Fruit fly (Drosophila melanogaster) whole organism, embryonic: ENCODE results near the gene apolpp.
A peak's percentile ranks its signal among the peaks of the same experiment; 100 is the strongest.

ENCODE experiments used
- Adf1 ChIP-seq: fragments of 200-800 bp; sonication (Bioruptor generic); IDR thresholded peaks from 2 replicates; pipeline ENCODE4 v1.3.6; 2022; ENCODE audit warnings: missing biosample characterization, missing genetic modification characterization
- B-H2 ChIP-seq: fragments of 200-800 bp; sonication (Bioruptor generic); optimal IDR thresholded peaks from 2 replicates; lab custom pipeline; 2018; ENCODE audit warnings: missing biosample characterization, mild to moderate bottlenecking, missing genetic modification characterization
- Bgb ChIP-seq: fragments of 200-800 bp; sonication (Bioruptor generic); IDR thresholded peaks from 2 replicates; pipeline ENCODE4 v1.3.6; 2022; ENCODE audit warnings: missing biosample characterization, missing genetic modification characterization; ENCODE audit not compliant: partially characterized antibody
- Blimp-1 ChIP-seq: fragments of 200-800 bp; sonication (Bioruptor generic); optimal IDR thresholded peaks from 3 replicates; lab custom pipeline; 2018; ENCODE audit warnings: missing biosample characterization, missing genetic modification characterization, mild to moderate bottlenecking, moderate library complexity, missing genetic modification reagents
- CG10209 ChIP-seq: fragments of 200-800 bp; sonication (Bioruptor generic); optimal IDR thresholded peaks from 3 replicates; lab custom pipeline; 2017; ENCODE audit warnings: missing biosample characterization, mild to moderate bottlenecking, missing genetic modification characterization, missing genetic modification reagents
- CG10321 ChIP-seq: fragments of 200-800 bp; sonication (Bioruptor generic); IDR thresholded peaks from 2 replicates; pipeline ENCODE4 v1.3.6; 2022; ENCODE audit warnings: missing biosample characterization, missing genetic modification characterization
- CG13287 ChIP-seq: fragments of 200-800 bp; sonication (Bioruptor generic); IDR thresholded peaks from 2 replicates; pipeline ENCODE4 v1.3.6; 2022; ENCODE audit warnings: missing biosample characterization, missing genetic modification characterization; ENCODE audit not compliant: partially characterized antibody
- CG13775 ChIP-seq: fragments of 200-800 bp; sonication (Bioruptor generic); optimal IDR thresholded peaks from 3 replicates; lab custom pipeline; 2017; ENCODE audit warnings: missing biosample characterization, mild to moderate bottlenecking, missing genetic modification characterization
- CG16863 ChIP-seq: fragments of 200-800 bp; sonication (Bioruptor generic); optimal IDR thresholded peaks from 3 replicates; lab custom pipeline; 2016; ENCODE audit warnings: missing biosample characterization, missing genetic modification characterization
- CG30020 ChIP-seq: fragments of 200-800 bp; optimal IDR thresholded peaks from 2 replicates; lab custom pipeline; 2019; ENCODE audit warnings: missing biosample characterization, mild to moderate bottlenecking, missing genetic modification characterization, moderate library complexity
- CG31388 ChIP-seq: fragments of 200-800 bp; sonication (Bioruptor generic); optimal IDR thresholded peaks from 2 replicates; lab custom pipeline; 2016; ENCODE audit warnings: missing biosample characterization, missing genetic modification characterization
- CG31441 ChIP-seq: fragments of 200-800 bp; sonication (Bioruptor generic); IDR thresholded peaks from 2 replicates; pipeline ENCODE4 v1.3.6; 2022; ENCODE audit warnings: missing biosample characterization, missing genetic modification characterization
- CG34422 ChIP-seq: fragments of 200-800 bp; sonication (Bioruptor generic); IDR thresholded peaks from 3 replicates; pipeline ENCODE4 v1.3.6; 2022; ENCODE audit warnings: missing biosample characterization, missing genetic modification characterization
- CG42726 ChIP-seq: fragments of 200-800 bp; sonication (Bioruptor generic); IDR thresholded peaks from 2 replicates; pipeline ENCODE4 v1.3.6; 2022; ENCODE audit warnings: missing biosample characterization, missing genetic modification characterization; ENCODE audit not compliant: partially characterized antibody
- CG6272 ChIP-seq: fragments of 200-800 bp; sonication (Bioruptor generic); IDR thresholded peaks from 2 replicates; pipeline ENCODE4 v1.3.6; 2022; ENCODE audit warnings: missing biosample characterization, missing genetic modification characterization
- CG6791 ChIP-seq: fragments of 200-800 bp; sonication (Bioruptor generic); IDR thresholded peaks from 3 replicates; pipeline ENCODE4 v1.3.6; 2022; ENCODE audit warnings: missing biosample characterization, missing genetic modification characterization; ENCODE audit not compliant: partially characterized antibody
- CG6813 ChIP-seq: fragments of 200-800 bp; sonication (Bioruptor generic); optimal IDR thresholded peaks from 2 replicates; lab custom pipeline; 2017; ENCODE audit warnings: missing biosample characterization, missing genetic modification characterization, mild to moderate bottlenecking, moderate library complexity, missing genetic modification reagents
- CG7271 ChIP-seq: fragments of 200-800 bp; sonication (Bioruptor generic); optimal IDR thresholded peaks from 2 replicates; lab custom pipeline; 2018; ENCODE audit warnings: missing biosample characterization, mild to moderate bottlenecking, missing genetic modification characterization, moderate library complexity
- CG8089 ChIP-seq: fragments of 200-800 bp; sonication (Bioruptor generic); optimal IDR thresholded peaks from 3 replicates; lab custom pipeline; 2016; ENCODE audit warnings: missing biosample characterization, missing genetic modification characterization
- CG9876 ChIP-seq: fragments of 200-800 bp; sonication (Bioruptor generic); optimal IDR thresholded peaks from 2 replicates; lab custom pipeline; 2016; ENCODE audit warnings: missing biosample characterization, missing genetic modification characterization
- CHES-1-like ChIP-seq: fragments of 200-800 bp; sonication (Bioruptor generic); optimal IDR thresholded peaks from 2 replicates; lab custom pipeline; 2016; ENCODE audit warnings: missing biosample characterization, missing genetic modification characterization
- E2f2 ChIP-seq: fragments of 200-800 bp; sonication (Bioruptor generic); IDR thresholded peaks from 2 replicates; pipeline ENCODE4 v1.3.6; 2022; ENCODE audit warnings: missing biosample characterization, missing genetic modification characterization
- Elba2 ChIP-seq: fragments of 200-800 bp; sonication (Bioruptor generic); optimal IDR thresholded peaks from 3 replicates; lab custom pipeline; 2016; ENCODE audit warnings: missing biosample characterization, missing genetic modification characterization
- Ets65A ChIP-seq: fragments of 200-800 bp; sonication (Bioruptor generic); peaks from one replicate; lab custom pipeline; 2016; ENCODE audit warnings: missing biosample characterization, missing genetic modification characterization
- HHEX ChIP-seq: fragments of 200-800 bp; sonication (Bioruptor generic); optimal IDR thresholded peaks from 3 replicates; lab custom pipeline; 2017; ENCODE audit warnings: missing biosample characterization, mild to moderate bottlenecking, missing genetic modification characterization, missing genetic modification reagents
- Hey ChIP-seq: fragments of 200-800 bp; sonication (Bioruptor generic); optimal IDR thresholded peaks from 3 replicates; lab custom pipeline; 2018; ENCODE audit warnings: missing biosample characterization, mild to moderate bottlenecking, missing genetic modification characterization
- HmgZ ChIP-seq: fragments of 200-800 bp; sonication (Bioruptor generic); optimal IDR thresholded peaks from 2 replicates; lab custom pipeline; 2018; ENCODE audit warnings: missing biosample characterization, mild to moderate bottlenecking, missing genetic modification characterization
- Hsf ChIP-seq: fragments of 200-800 bp; sonication (Bioruptor generic); optimal IDR thresholded peaks from 3 replicates; lab custom pipeline; 2016; ENCODE audit warnings: missing biosample characterization, missing genetic modification characterization
- Lim3 ChIP-seq: fragments of 200-800 bp; sonication (Bioruptor generic); IDR thresholded peaks from 2 replicates; pipeline ENCODE4 v1.3.6; 2022; ENCODE audit warnings: missing biosample characterization, missing genetic modification characterization
- Mes4 ChIP-seq: fragments of 200-800 bp; sonication (Bioruptor generic); optimal IDR thresholded peaks from 2 replicates; lab custom pipeline; 2016; ENCODE audit warnings: missing biosample characterization, missing genetic modification characterization
- Oaz ChIP-seq: fragments of 200-800 bp; sonication (Bioruptor generic); IDR thresholded peaks from 2 replicates; pipeline ENCODE4 v1.3.6; 2022; ENCODE audit warnings: missing biosample characterization, missing genetic modification characterization
- Side ChIP-seq: fragments of 200-800 bp; sonication (Bioruptor generic); optimal IDR thresholded peaks from 2 replicates; lab custom pipeline; 2016; ENCODE audit warnings: missing biosample characterization, missing genetic modification characterization
- Xrp1 ChIP-seq: fragments of 200-800 bp; sonication (Bioruptor generic); IDR thresholded peaks from 2 replicates; pipeline ENCODE4 v1.3.6; 2022; ENCODE audit warnings: missing biosample characterization, missing genetic modification characterization
- chif ChIP-seq, 2 experiments: fragments of 200-800 bp; sonication (Bioruptor generic); optimal IDR thresholded peaks; 3 replicates each; lab custom pipeline; 2016; ENCODE audit warnings: missing biosample characterization in 2 of 2, missing genetic modification characterization in 2 of 2
- dysf ChIP-seq: fragments of 200-800 bp; sonication (Bioruptor generic); IDR thresholded peaks from 3 replicates; pipeline ENCODE4 v1.3.6; 2022; ENCODE audit warnings: missing biosample characterization, missing genetic modification characterization
- eyg ChIP-seq: fragments of 200-800 bp; sonication (Bioruptor generic); optimal IDR thresholded peaks from 3 replicates; lab custom pipeline; 2016; ENCODE audit warnings: missing biosample characterization, missing genetic modification characterization
- fd3F ChIP-seq: fragments of 200-800 bp; sonication (Bioruptor generic); optimal IDR thresholded peaks from 2 replicates; lab custom pipeline; 2018; ENCODE audit warnings: missing biosample characterization, mild to moderate bottlenecking, missing genetic modification characterization, moderate library complexity
- fu2 ChIP-seq: fragments of 200-800 bp; sonication (Bioruptor generic); optimal IDR thresholded peaks from 2 replicates; lab custom pipeline; 2016; ENCODE audit warnings: missing biosample characterization, missing genetic modification characterization
- ken ChIP-seq: fragments of 200-800 bp; sonication (Bioruptor generic); IDR thresholded peaks from 3 replicates; pipeline ENCODE4 v1.3.6; 2022; ENCODE audit warnings: missing biosample characterization, missing genetic modification characterization
- lbe ChIP-seq: fragments of 200-800 bp; sonication (Bioruptor generic); optimal IDR thresholded peaks from 2 replicates; lab custom pipeline; 2016; ENCODE audit warnings: missing biosample characterization, mild to moderate bottlenecking, missing genetic modification characterization
- maf-S ChIP-seq: fragments of 200-800 bp; sonication (Bioruptor generic); optimal IDR thresholded peaks from 2 replicates; lab custom pipeline; 2016; ENCODE audit warnings: missing biosample characterization, missing genetic modification characterization
- org-1 ChIP-seq: fragments of 200-800 bp; sonication (Bioruptor generic); optimal IDR thresholded peaks from 2 replicates; lab custom pipeline; 2017; ENCODE audit warnings: missing biosample characterization, missing genetic modification characterization
- phol ChIP-seq: fragments of 200-800 bp; sonication (Bioruptor generic); optimal IDR thresholded peaks from 3 replicates; lab custom pipeline; 2018; ENCODE audit warnings: missing biosample characterization, mild to moderate bottlenecking, missing genetic modification characterization, moderate library complexity
- rib ChIP-seq: fragments of 200-800 bp; sonication (Bioruptor generic); IDR thresholded peaks from 2 replicates; pipeline ENCODE4 v1.3.6; 2022; ENCODE audit warnings: missing biosample characterization, missing genetic modification characterization
- sd ChIP-seq: fragments of 200-800 bp; sonication (Bioruptor generic); optimal IDR thresholded peaks from 3 replicates; lab custom pipeline; 2018; ENCODE audit warnings: missing biosample characterization, mild to moderate bottlenecking, missing genetic modification characterization, moderate library complexity
- sens-2 ChIP-seq: fragments of 200-800 bp; sonication (Bioruptor generic); IDR thresholded peaks from 2 replicates; pipeline ENCODE4 v1.3.6; 2022; ENCODE audit warnings: missing biosample characterization, missing genetic modification characterization
- trh ChIP-seq: fragments of 200-800 bp; sonication (Bioruptor generic); optimal IDR thresholded peaks from 2 replicates; lab custom pipeline; 2016; ENCODE audit warnings: missing biosample characterization, missing genetic modification characterization
- usp ChIP-seq: fragments of >200 bp; optimal IDR thresholded peaks from 2 replicates; lab custom pipeline; 2017; ENCODE audit warnings: missing biosample characterization, missing genetic modification characterization
- zf30C ChIP-seq: fragments of 200-800 bp; sonication (Bioruptor generic); optimal IDR thresholded peaks from 3 replicates; lab custom pipeline; 2018; ENCODE audit warnings: missing biosample characterization, mild to moderate bottlenecking, missing genetic modification characterization
- zfh2 ChIP-seq: fragments of 200-800 bp; sonication (Bioruptor generic); optimal IDR thresholded peaks from 2 replicates; lab custom pipeline; 2016; ENCODE audit warnings: missing biosample characterization, missing genetic modification characterization

The apolpp gene

dm6 chr4:1026806-1027431, 33.9 kb upstream of the apolpp start, which contains the start of gene PlexA (continued):
- TF ChIP-seq rib (GFP tag; lab: Robert Waterston, UW), result peak; percentile 83
- peak; percentile 100 for TF ChIP-seq CG30020 (tag; lab: Kevin White, UChicago)
- TF ChIP-seq lbe (GFP tag; lab: Kevin White, UChicago), result no peak
- no peak for TF ChIP-seq Hey
- TF ChIP-seq CG6791 (GFP tag; lab: Robert Waterston, UW), result peak; percentile 77
- TF ChIP-seq sd (tag; lab: Kevin White, UChicago), result no peak
- peak; percentile 81 for TF ChIP-seq B-H2 (GFP tag; lab: Kevin White, UChicago)
- peak; percentile 42 for TF ChIP-seq CHES-1-like (GFP tag; lab: Kevin White, UChicago)
- peak; percentile 74 for TF ChIP-seq zfh2 (GFP tag; lab: Kevin White, UChicago)
- TF ChIP-seq Blimp-1 (GFP tag; lab: Kevin White, UChicago), result no peak
- peak; percentile 95 for TF ChIP-seq phol (tag; lab: Kevin White, UChicago)
- no peak for TF ChIP-seq Mes4 (GFP tag; lab: Kevin White, UChicago)
- TF ChIP-seq HmgZ (tag; lab: Kevin White, UChicago), result peak; percentile 83
- TF ChIP-seq Bgb (GFP tag; lab: Robert Waterston, UW), result peak; percentile 73
- TF ChIP-seq chif (GFP tag; optimal IDR thresholded peaks at IDR 0.05; lab: Kevin White, UChicago), result peak; percentile 11 to 71
- TF ChIP-seq fu2 (GFP tag; lab: Kevin White, UChicago), result peak; percentile 28
- peak; percentile 69 for TF ChIP-seq Hsf (GFP tag; lab: Kevin White, UChicago)
- peak; percentile 48 for TF ChIP-seq CG13287 (GFP tag; lab: Robert Waterston, UW)
- no peak for TF ChIP-seq eyg (GFP tag; lab: Kevin White, UChicago)
- TF ChIP-seq E2f2, result peak; percentile 66
- TF ChIP-seq Elba2 (GFP tag; lab: Kevin White, UChicago), result peak; percentile 67
- peak; percentile 25 for TF ChIP-seq CG16863 (GFP tag; lab: Kevin White, UChicago)
- TF ChIP-seq CG42726 (GFP tag; lab: Robert Waterston, UW), result 0 out of 2 replicates have a peak, but pooled peaks have one; percentile 31
- no peak for TF ChIP-seq sens-2 (GFP tag; lab: Robert Waterston, UW)
- TF ChIP-seq usp, result no peak
- TF ChIP-seq Side (GFP tag; lab: Kevin White, UChicago), result no peak
- TF ChIP-seq CG31441 (GFP tag; lab: Robert Waterston, UW), result peak; percentile 85
- peak; percentile 95 for TF ChIP-seq Ets65A
- peak; percentile 96 for TF ChIP-seq dysf (GFP tag; lab: Robert Waterston, UW)
- peak; percentile 95; the same call in 2 of the 3 replicates for TF ChIP-seq ken (GFP tag; lab: Robert Waterston, UW)
- peak; percentile 86 for TF ChIP-seq CG13775 (GFP tag; lab: Kevin White, UChicago)
- no peak; the same call in 1 of the 2 replicates for TF ChIP-seq Lim3
- TF ChIP-seq CG7271 (tag; lab: Kevin White, UChicago), result peak; percentile 45
- peak; percentile 93 for TF ChIP-seq fd3F
- peak; percentile 52 for TF ChIP-seq maf-S (GFP tag; lab: Kevin White, UChicago)
- TF ChIP-seq HHEX (GFP tag; lab: Kevin White, UChicago), result peak; percentile 65
- peak; percentile 58 for TF ChIP-seq trh (GFP tag; lab: Kevin White, UChicago)
- peak; percentile 73 for TF ChIP-seq Oaz (GFP tag; lab: Robert Waterston, UW)
- TF ChIP-seq CG10209 (GFP tag; lab: Kevin White, UChicago), result peak; percentile 88
- no peak for TF ChIP-seq org-1
- no peak for TF ChIP-seq zf30C
- TF ChIP-seq CG6813 (GFP tag; lab: Kevin White, UChicago), result peak; percentile 5
- TF ChIP-seq Adf1, result peak; percentile 65; the same call in 1 of the 2 replicates
- TF ChIP-seq CG34422 (GFP tag; lab: Robert Waterston, UW), result peak; percentile 97
- TF ChIP-seq CG31388 (GFP tag; lab: Kevin White, UChicago), result peak; percentile 70
- peak; percentile 70 for TF ChIP-seq CG9876
- no peak; the same call in 1 of the 2 replicates for TF ChIP-seq CG6272 (GFP tag; lab: Robert Waterston, UW)
- peak; percentile 89 for TF ChIP-seq Xrp1 (GFP tag; lab: Robert Waterston, UW)
- peak; percentile 65 for TF ChIP-seq CG10321 (GFP tag; lab: Robert Waterston, UW)
- TF ChIP-seq CG8089 (GFP tag; lab: Kevin White, UChicago), result peak; percentile 70
